Worm (Caenorhabditis elegans) whole organism, L4/young adult: Measurements from ENCODE around the gene clec-35.

Experiments used
- W03F9.2 ChIP-seq: fragments of 150-350 bp; optimal IDR thresholded peaks from 2 replicates; lab custom pipeline; 2014; ENCODE audit warnings: missing biosample characterization, missing genetic modification characterization
- dao-5 ChIP-seq: sonication (generic microtip); optimal IDR thresholded peaks from 2 replicates; lab custom pipeline; 2016; ENCODE audit warnings: missing genotype, missing genetic modification characterization, moderate library complexity, missing compliant biosample characterization
- him-1 ChIP-seq: sonication (generic microtip); optimal IDR thresholded peaks from 2 replicates; lab custom pipeline; 2016; ENCODE audit warnings: missing genotype, missing genetic modification reagents, missing genetic modification characterization, missing compliant biosample characterization

The clec-35 gene

ce11 chrV:16831310-16831709 lies 22.5 kb downstream of the clec-35 start:
- TF ChIP-seq him-1 (tag; lab: Kevin White, UChicago) (no peak), dao-5 (tag; lab: Kevin White, UChicago) (no peak), W03F9.2 (tag; lab: Kevin White, UChicago) (no peak)

ce11 chrV:16829396-16829795 lies 24.5 kb downstream of the clec-35 start, which contains the start of gene srh-214:
srh-214 (minus strand) TSS chrV:16829755.
- TF ChIP-seq him-1 (tag; lab: Kevin White, UChicago) (no peak), dao-5 (tag; lab: Kevin White, UChicago) (no peak), W03F9.2 (tag; lab: Kevin White, UChicago) (no peak)

- TF ChIP-seq him-1 (tag; lab: Kevin White, UChicago) (no peak), dao-5 (tag; lab: Kevin White, UChicago) (no peak), W03F9.2 (tag; lab: Kevin White, UChicago) (no peak)
These were observed 26.4 kb downstream of the clec-35 start, which contains the start of gene srh-216 for ce11 chrV:16827485-16827884. srh-216 (minus strand) TSS chrV:16827585.

- TF ChIP-seq W03F9.2 (tag; lab: Kevin White, UChicago): no peak
- TF ChIP-seq him-1 (tag; lab: Kevin White, UChicago): no peak
- no peak for TF ChIP-seq dao-5 (tag; lab: Kevin White, UChicago)
These were observed 32.6 kb downstream of the clec-35 start, which contains the start of gene T20B3.14 for ce11 chrV:16821270-16821737. T20B3.14 (minus strand) TSS chrV:16821320.

- TF ChIP-seq W03F9.2 (tag; lab: Kevin White, UChicago): no peak
- no peak for TF ChIP-seq him-1 (tag; lab: Kevin White, UChicago)
- no peak for TF ChIP-seq dao-5 (tag; lab: Kevin White, UChicago)
These were observed 37.1 kb downstream of the clec-35 start for ce11 chrV:16816707-16817106.

- TF ChIP-seq W03F9.2 (tag; lab: Kevin White, UChicago) (no peak), him-1 (tag; lab: Kevin White, UChicago) (no peak), dao-5 (tag; lab: Kevin White, UChicago) (no peak)
These were observed 38.6 kb downstream of the clec-35 start, which contains the start of gene T20B3.1 for ce11 chrV:16815261-16815660. T20B3.1 (plus strand) TSS chrV:16815561.

ce11 chrV:16814541-16815207 lies 39.2 kb downstream of the clec-35 start:
- no peak for TF ChIP-seq him-1 (tag; lab: Kevin White, UChicago)
- TF ChIP-seq dao-5 (tag; lab: Kevin White, UChicago): no peak
- TF ChIP-seq W03F9.2 (tag; lab: Kevin White, UChicago): no peak

ce11 chrV:16812371-16812770 lies 41.5 kb downstream of the clec-35 start:
- no peak for TF ChIP-seq him-1 (tag; lab: Kevin White, UChicago)
- no peak for TF ChIP-seq dao-5 (tag; lab: Kevin White, UChicago)
- TF ChIP-seq W03F9.2 (tag; lab: Kevin White, UChicago): no peak

ce11 chrV:16811841-16812240 lies 42.0 kb downstream of the clec-35 start:
- TF ChIP-seq dao-5 (tag; lab: Kevin White, UChicago): no peak
- no peak for TF ChIP-seq him-1 (tag; lab: Kevin White, UChicago)
- no peak for TF ChIP-seq W03F9.2 (tag; lab: Kevin White, UChicago)

- TF ChIP-seq him-1 (tag; lab: Kevin White, UChicago) (no peak), W03F9.2 (tag; lab: Kevin White, UChicago) (no peak), dao-5 (tag; lab: Kevin White, UChicago) (no peak)
These were observed 45.7 kb downstream of the clec-35 start for ce11 chrV:16808168-16808567.

- TF ChIP-seq W03F9.2 (tag; lab: Kevin White, UChicago) (no peak), dao-5 (tag; lab: Kevin White, UChicago) (no peak), him-1 (tag; lab: Kevin White, UChicago) (no peak)
These were observed 49.1 kb downstream of the clec-35 start for ce11 chrV:16804795-16805194.

- TF ChIP-seq dao-5 (tag; lab: Kevin White, UChicago) (no peak), W03F9.2 (tag; lab: Kevin White, UChicago) (no peak), him-1 (tag; lab: Kevin White, UChicago) (no peak)
These were observed 51.3 kb downstream of the clec-35 start, which contains the start of gene cand-1 for ce11 chrV:16802572-16802971. cand-1 (plus strand) TSS chrV:16802872.
